Worm (Caenorhabditis elegans): ENCODE measurements around the gene ZK1010.12.

The ZK1010.12 gene

ce11 chrIII:13013912-13014311, 22.8 kb downstream of the ZK1010.12 start:
- TF ChIP-seq mls-2 (tag; optimal IDR thresholded peaks at IDR 0.05) (no peak), lsy-2 (tag; optimal IDR thresholded peaks at IDR 0.05) (no peak), ceh-43 (GFP tag; optimal IDR thresholded peaks at IDR 0.05) (no peak), flh-1 (GFP tag; optimal IDR thresholded peaks at IDR 0.05) (no peak), hlh-1 (tag; optimal IDR thresholded peaks at IDR 0.05) (no peak), elt-3 (tag; optimal IDR thresholded peaks at IDR 0.05) (no peak), ztf-11 (tag; optimal IDR thresholded peaks at IDR 0.05) (no peak), lin-32 (GFP tag; optimal IDR thresholded peaks at IDR 0.05) (no peak), cnd-1 (tag; optimal IDR thresholded peaks at IDR 0.05) (no peak)

- TF ChIP-seq nhr-76 (tag; optimal IDR thresholded peaks at IDR 0.05) (no peak), lin-13 (tag; optimal IDR thresholded peaks at IDR 0.05) (no peak), mep-1 (tag; optimal IDR thresholded peaks at IDR 0.05) (no peak), mab-5 (tag; optimal IDR thresholded peaks at IDR 0.05) (no peak), nhr-28 (tag; optimal IDR thresholded peaks at IDR 0.05) (no peak), nhr-12 (tag; optimal IDR thresholded peaks at IDR 0.05) (no peak), flh-1 (GFP tag; optimal IDR thresholded peaks at IDR 0.05) (no peak), blmp-1 (tag; optimal IDR thresholded peaks at IDR 0.05) (no peak), ceh-39 (tag; optimal IDR thresholded peaks at IDR 0.05) (no peak), drap-1 (GFP tag; optimal IDR thresholded peaks at IDR 0.05) (no peak), ces-1 (GFP tag; optimal IDR thresholded peaks at IDR 0.05) (no peak), nhr-2 (tag; optimal IDR thresholded peaks at IDR 0.05) (no peak), ham-2 (GFP tag; optimal IDR thresholded peaks at IDR 0.05) (no peak), unc-62 (GFP tag; optimal IDR thresholded peaks at IDR 0.05) (no peak), lin-32 (GFP tag; optimal IDR thresholded peaks at IDR 0.05) (no peak), lsy-2 (tag; optimal IDR thresholded peaks at IDR 0.05) (no peak), snpc-4 (tag; optimal IDR thresholded peaks at IDR 0.05) (no peak)
Measured at ce11 chrIII:13015754-13016317, 24.7 kb downstream of the ZK1010.12 start.

- TF ChIP-seq zip-8 (tag; optimal IDR thresholded peaks at IDR 0.05) (no peak), mls-2 (tag; optimal IDR thresholded peaks at IDR 0.05) (no peak), ces-1 (GFP tag; optimal IDR thresholded peaks at IDR 0.05) (no peak), unc-39 (tag; optimal IDR thresholded peaks at IDR 0.05) (no peak), flh-1 (GFP tag; optimal IDR thresholded peaks at IDR 0.05) (no peak), nhr-237 (tag; optimal IDR thresholded peaks at IDR 0.05) (no peak), snpc-4 (tag; optimal IDR thresholded peaks at IDR 0.05) (no peak), sptf-1 (tag; optimal IDR thresholded peaks at IDR 0.05) (no peak), cnd-1 (tag; optimal IDR thresholded peaks at IDR 0.05) (no peak), unc-120 (tag; optimal IDR thresholded peaks at IDR 0.05; ENCODE audit: poor library complexity, severe bottlenecking) (no peak), elt-3 (tag; optimal IDR thresholded peaks at IDR 0.05) (no peak)
Measured at ce11 chrIII:13018619-13019018, 27.5 kb downstream of the ZK1010.12 start, which contains the start of gene col-98. col-98 (plus strand) TSS chrIII:13019008.

ce11 chrIII:13019547-13020098, 28.5 kb downstream of the ZK1010.12 start:
- TF ChIP-seq sem-2 (GFP tag; optimal IDR thresholded peaks at IDR 0.05): no peak
- no peak for TF ChIP-seq elt-1 (tag; optimal IDR thresholded peaks at IDR 0.05; ENCODE audit: borderline replicate concordance, insufficient read depth)
- TF ChIP-seq blmp-1 (tag; optimal IDR thresholded peaks at IDR 0.05): no peak
- TF ChIP-seq ceh-39 (tag; optimal IDR thresholded peaks at IDR 0.05): no peak
- TF ChIP-seq ces-1 (GFP tag; optimal IDR thresholded peaks at IDR 0.05): no peak
- TF ChIP-seq mep-1 (tag; optimal IDR thresholded peaks at IDR 0.05): no peak
- TF ChIP-seq nhr-2 (tag; optimal IDR thresholded peaks at IDR 0.05): no peak

- TF ChIP-seq sem-2 (GFP tag; optimal IDR thresholded peaks at IDR 0.05) (no peak), elt-3 (tag; optimal IDR thresholded peaks at IDR 0.05) (no peak), elt-1 (tag; optimal IDR thresholded peaks at IDR 0.05; ENCODE audit: borderline replicate concordance, insufficient read depth) (no peak), nhr-2 (tag; optimal IDR thresholded peaks at IDR 0.05) (no peak)
Measured at ce11 chrIII:13020741-13021140, 29.6 kb downstream of the ZK1010.12 start, which contains the start of gene cyp-13A11. cyp-13A11 (plus strand) TSS chrIII:13021006.

Data from whole organism, mixed stage, embryonic.